Worm (Caenorhabditis elegans) whole organism, L3 larva: ENCODE results near the gene kars-1.

Experiments used
- ama-1 ChIP-seq: fragments of 150-350 bp; optimal IDR thresholded peaks from 2 replicates; lab custom pipeline; 2018
- elt-3 ChIP-seq, 3 experiments: fragments of 150-350 bp in 1 of 3; sonication (generic microtip) in 2 of 3; optimal IDR thresholded peaks; 2 replicates in 2 of 3; 4 replicates in 1 of 3; lab custom pipeline; 2014 to 2017; ENCODE audit warnings: missing biosample characterization in 3 of 3, missing genetic modification characterization in 3 of 3
- fkh-10 ChIP-seq: sonication (generic microtip); optimal IDR thresholded peaks from 2 replicates; lab custom pipeline; 2017; ENCODE audit warnings: missing biosample characterization, missing genetic modification reagents, missing genetic modification characterization
- fos-1 ChIP-seq: fragments of 150-350 bp; optimal IDR thresholded peaks from 2 replicates; lab custom pipeline; 2014; ENCODE audit warnings: missing biosample characterization, missing genetic modification characterization
- nhr-12 ChIP-seq: fragments of 150-350 bp; optimal IDR thresholded peaks from 2 replicates; lab custom pipeline; 2014; ENCODE audit warnings: missing biosample characterization, missing genetic modification characterization
- nhr-25 ChIP-seq: sonication (generic microtip); optimal IDR thresholded peaks from 2 replicates; lab custom pipeline; 2017; ENCODE audit warnings: missing biosample characterization, missing genetic modification characterization
- nhr-28 ChIP-seq: fragments of 150-350 bp; optimal IDR thresholded peaks from 2 replicates; lab custom pipeline; 2014; ENCODE audit warnings: missing biosample characterization, missing genetic modification characterization
- nhr-77 ChIP-seq: fragments of 150-350 bp; optimal IDR thresholded peaks from 2 replicates; lab custom pipeline; 2014; ENCODE audit warnings: missing biosample characterization, missing genetic modification characterization
- sea-2 ChIP-seq: fragments of 150-350 bp; sonication (generic microtip); optimal IDR thresholded peaks from 4 replicates; lab custom pipeline; 2014; ENCODE audit warnings: missing biosample characterization, missing genetic modification reagents, missing genetic modification characterization
- skn-1 ChIP-seq: fragments of 150-350 bp; optimal IDR thresholded peaks from 2 replicates; lab custom pipeline; 2014; ENCODE audit warnings: missing biosample characterization, missing genetic modification characterization
- tbx-2 ChIP-seq: sonication (generic microtip); optimal IDR thresholded peaks from 2 replicates; lab custom pipeline; 2016; ENCODE audit warnings: mild to moderate bottlenecking, missing genetic modification characterization, missing compliant biosample characterization
- unc-62 ChIP-seq: fragments of 150-350 bp; sonication (generic microtip); optimal IDR thresholded peaks from 4 replicates; lab custom pipeline; 2014; ENCODE audit warnings: missing biosample characterization, missing genetic modification reagents, missing genetic modification characterization
- ztf-4 ChIP-seq: fragments of 150-350 bp; optimal IDR thresholded peaks from 2 replicates; lab custom pipeline; 2014; ENCODE audit warnings: missing biosample characterization, missing genetic modification characterization

- TF ChIP-seq tbx-2 (no peak), nhr-77 (no peak), nhr-12 (no peak), elt-3 (tag; optimal IDR thresholded peaks at IDR 0.05; lab: Kevin White, UChicago) (no peak), nhr-28 (tag; lab: Kevin White, UChicago) (no peak), ztf-4 (tag; lab: Kevin White, UChicago) (no peak), sea-2 (GFP tag; lab: Kevin White, UChicago) (no peak), ama-1 (no peak), skn-1 (tag; lab: Kevin White, UChicago) (peak; percentile 82), fkh-10 (GFP tag; lab: Kevin White, UChicago) (no peak), fos-1 (tag; lab: Kevin White, UChicago) (no peak), unc-62 (GFP tag; lab: Kevin White, UChicago) (no peak), nhr-25 (no peak)
Measured at ce11 chrII:7060202-7060601, 12.0 kb downstream of the kars-1 start.
